Worm (Caenorhabditis elegans) whole organism, midembryonic: Measurements from ENCODE around the gene klp-12.

Source experiments
- T22C8.4 ChIP-seq: fragments of 200-800 bp; sonication (Bioruptor generic); IDR thresholded peaks from 2 replicates; pipeline ENCODE4 v1.3.6; 2022; ENCODE audit warnings: missing genetic modification characterization, missing compliant biosample characterization
- cog-1 ChIP-seq: sonication (generic microtip); optimal IDR thresholded peaks from 2 replicates; lab custom pipeline; 2016; ENCODE audit warnings: missing genetic modification characterization, missing compliant biosample characterization
- flt-1 ChIP-seq: fragments of 200-800 bp; sonication (Bioruptor generic); IDR thresholded peaks from 2 replicates; pipeline ENCODE4 v1.3.6; 2022; ENCODE audit warnings: missing genetic modification characterization, missing compliant biosample characterization
- klf-2 ChIP-seq: fragments of 200-800 bp; sonication (Bioruptor generic); conservative IDR thresholded peaks from 2 replicates; pipeline ENCODE4 v1.3.6; 2022; ENCODE audit warnings: missing genetic modification reagents, missing genetic modification characterization, missing compliant biosample characterization
- med-1 ChIP-seq: sonication (generic microtip); optimal IDR thresholded peaks from 2 replicates; lab custom pipeline; 2017; ENCODE audit warnings: missing genetic modification characterization, mild to moderate bottlenecking, missing compliant biosample characterization, antibody characterized with exemption, missing genetic modification reagents; ENCODE audit not compliant: insufficient read depth
- ref-1 ChIP-seq: fragments of 200-800 bp; sonication (Bioruptor generic); conservative IDR thresholded peaks from 2 replicates; pipeline ENCODE4 v1.3.6; 2022; ENCODE audit warnings: missing genetic modification reagents, missing genetic modification characterization, missing compliant biosample characterization
- tab-1 ChIP-seq: fragments of 200-800 bp; sonication (Bioruptor generic); IDR thresholded peaks from 2 replicates; pipeline ENCODE4 v1.3.6; 2022; ENCODE audit warnings: missing genetic modification characterization, missing compliant biosample characterization
- ztf-23 ChIP-seq: fragments of 200-800 bp; sonication (Bioruptor generic); IDR thresholded peaks from 2 replicates; pipeline ENCODE4 v1.3.6; 2022; ENCODE audit warnings: missing genetic modification reagents, missing genetic modification characterization, missing compliant biosample characterization
- ztf-29 ChIP-seq: fragments of 200-800 bp; sonication (Bioruptor generic); IDR thresholded peaks from 2 replicates; pipeline ENCODE4 v1.3.6; 2022; ENCODE audit warnings: missing genetic modification reagents, missing genetic modification characterization, missing compliant biosample characterization

- no peak for TF ChIP-seq ref-1
- no peak for TF ChIP-seq flt-1 (GFP tag; lab: Robert Waterston, UW)
- no peak for TF ChIP-seq ztf-29 (GFP tag; lab: Robert Waterston, UW)
- no peak for TF ChIP-seq tab-1 (GFP tag; lab: Robert Waterston, UW)
- TF ChIP-seq med-1 (GFP tag; lab: Kevin White, UChicago): no peak
- TF ChIP-seq cog-1 (tag; lab: Kevin White, UChicago): no peak
- no peak for TF ChIP-seq T22C8.4 (GFP tag; lab: Robert Waterston, UW)
- TF ChIP-seq ztf-23 (GFP tag; lab: Robert Waterston, UW): no peak
- TF ChIP-seq klf-2 (GFP tag; lab: Robert Waterston, UW): no peak
Measured at ce11 chrIV:11375713-11376112, 16.0 kb upstream of the klp-12 start.
